Worm (Caenorhabditis elegans) whole organism, midembryonic: ENCODE measurements around the gene pqn-68.

ENCODE experiments used
- T22C8.4 ChIP-seq: fragments of 200-800 bp; sonication (Bioruptor generic); IDR thresholded peaks from 2 replicates; pipeline ENCODE4 v1.3.6; 2022; ENCODE audit warnings: missing genetic modification characterization, missing compliant biosample characterization
- flt-1 ChIP-seq: fragments of 200-800 bp; sonication (Bioruptor generic); IDR thresholded peaks from 2 replicates; pipeline ENCODE4 v1.3.6; 2022; ENCODE audit warnings: missing genetic modification characterization, missing compliant biosample characterization
- klf-2 ChIP-seq: fragments of 200-800 bp; sonication (Bioruptor generic); conservative IDR thresholded peaks from 2 replicates; pipeline ENCODE4 v1.3.6; 2022; ENCODE audit warnings: missing genetic modification reagents, missing genetic modification characterization, missing compliant biosample characterization
- ztf-23 ChIP-seq: fragments of 200-800 bp; sonication (Bioruptor generic); IDR thresholded peaks from 2 replicates; pipeline ENCODE4 v1.3.6; 2022; ENCODE audit warnings: missing genetic modification reagents, missing genetic modification characterization, missing compliant biosample characterization

- TF ChIP-seq ztf-23 (GFP tag; lab: Robert Waterston, UW): no peak
- no peak for TF ChIP-seq klf-2 (GFP tag; lab: Robert Waterston, UW)
- no peak for TF ChIP-seq flt-1 (GFP tag; lab: Robert Waterston, UW)
- TF ChIP-seq T22C8.4: no peak
Observed at ce11 chrV:12933654-12934053, 18.8 kb upstream of the pqn-68 start.
